Worm (Caenorhabditis elegans) whole organism, L3 larva: ENCODE measurements around the gene col-98.

ENCODE experiments used
- ama-1 ChIP-seq: fragments of 150-350 bp; optimal IDR thresholded peaks from 2 replicates; lab custom pipeline; 2018
- lin-15B ChIP-seq: fragments of 150-350 bp; optimal IDR thresholded peaks from 2 replicates; lab custom pipeline; 2014; ENCODE audit warnings: missing biosample characterization, missing genetic modification characterization
- nhr-237 ChIP-seq: fragments of 150-350 bp; optimal IDR thresholded peaks from 2 replicates; lab custom pipeline; 2014; ENCODE audit warnings: missing biosample characterization, missing genetic modification characterization
- nhr-77 ChIP-seq: fragments of 150-350 bp; optimal IDR thresholded peaks from 2 replicates; lab custom pipeline; 2014; ENCODE audit warnings: missing biosample characterization, missing genetic modification characterization
- pqm-1 ChIP-seq: fragments of 150-350 bp; optimal IDR thresholded peaks from 2 replicates; lab custom pipeline; 2017; ENCODE audit warnings: missing biosample characterization, missing genetic modification characterization, inconsistent platforms
- unc-39 ChIP-seq: sonication (generic microtip); optimal IDR thresholded peaks from 4 replicates; lab custom pipeline; 2017; ENCODE audit warnings: missing biosample characterization, missing genetic modification characterization
- unc-62 ChIP-seq: fragments of 150-350 bp; sonication (generic microtip); optimal IDR thresholded peaks from 4 replicates; lab custom pipeline; 2014; ENCODE audit warnings: missing biosample characterization, missing genetic modification reagents, missing genetic modification characterization

DNA sequence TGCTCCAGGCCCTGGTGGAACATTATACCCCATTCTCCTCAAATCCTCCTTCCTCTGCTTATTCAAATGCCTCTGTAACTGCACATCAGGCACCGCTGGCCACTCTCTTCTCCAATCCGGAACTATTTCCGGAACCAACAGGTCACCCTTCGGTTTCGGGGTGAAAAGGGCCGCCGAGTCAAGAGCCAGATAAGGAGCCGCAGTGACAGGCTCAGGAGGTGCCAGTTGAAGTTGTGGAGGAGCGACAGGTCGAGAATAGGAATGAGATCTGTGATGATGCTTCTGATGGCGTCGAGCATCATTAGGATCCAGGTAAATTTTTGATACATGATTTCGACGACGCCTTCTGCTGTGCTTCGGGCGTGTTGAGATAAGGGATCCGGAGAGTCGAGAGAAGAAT lies 20.6 kb upstream of the col-98 start:
- TF ChIP-seq ama-1 (lab: Kevin White, UChicago) (no peak), unc-39 (no peak), unc-62 (GFP tag; lab: Kevin White, UChicago) (no peak), lin-15B (no peak), nhr-237 (tag; lab: Kevin White, UChicago) (no peak), pqm-1 (no peak), nhr-77 (tag; lab: Kevin White, UChicago) (no peak)
